Worm (Caenorhabditis elegans): Measurements from ENCODE around the gene srlf-22.

The srlf-22 gene

DNA sequence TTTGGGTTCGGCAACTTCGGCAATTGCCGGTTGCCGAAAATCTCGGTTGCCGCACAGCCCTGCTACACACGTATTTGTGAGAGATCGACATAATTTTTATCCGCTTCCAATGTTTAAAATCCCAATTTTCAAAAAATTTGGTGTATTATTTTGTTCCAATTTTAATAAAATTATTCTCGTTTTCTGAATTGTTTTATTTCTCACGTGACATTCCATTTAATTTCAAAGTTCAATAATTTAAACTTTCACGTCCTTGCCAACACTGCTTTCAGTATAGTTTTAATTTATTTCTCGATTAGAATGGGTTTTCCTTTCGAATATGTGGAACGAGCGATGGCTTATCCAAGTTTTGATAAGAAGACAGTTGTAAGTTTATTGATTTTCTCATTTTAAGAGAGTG is 34.4 kb upstream of the srlf-22 start, which contains the start of gene K09C6.2:
TSS of gene K09C6.2 (plus strand) at position 301 of the 400 bp plus-strand sequence.
- TF ChIP-seq madf-8 (GFP tag; conservative IDR thresholded peaks at IDR 0.05) (no peak), sea-2 (GFP tag; IDR thresholded peaks at IDR 0.05) (no peak), lin-40 (tag; optimal IDR thresholded peaks at IDR 0.05) (no peak), sptf-2 (GFP tag; optimal IDR thresholded peaks at IDR 0.05) (no peak), nhr-80 (tag; optimal IDR thresholded peaks at IDR 0.05) (no peak), T07F8.4 (tag; optimal IDR thresholded peaks at IDR 0.05) (no peak), F55B11.4 (tag; optimal IDR thresholded peaks at IDR 0.05; ENCODE audit: borderline replicate concordance, insufficient read depth) (no peak), tbx-9 (tag; optimal IDR thresholded peaks at IDR 0.05; ENCODE audit: borderline replicate concordance) (no peak), snpc-3.4 (tag; optimal IDR thresholded peaks at IDR 0.05) (no peak), ztf-25 (GFP tag; IDR thresholded peaks at IDR 0.05) (no peak), athp-1 (tag; optimal IDR thresholded peaks at IDR 0.05) (no peak), die-1 (tag; optimal IDR thresholded peaks at IDR 0.05) (no peak), cebp-1 (GFP tag; IDR thresholded peaks at IDR 0.05) (no peak), cebp-1 (tag; optimal IDR thresholded peaks at IDR 0.05) (no peak), F49E8.2 (tag; optimal IDR thresholded peaks at IDR 0.05; ENCODE audit: insufficient read depth) (no peak), K11D2.4 (GFP tag; IDR thresholded peaks at IDR 0.05) (no peak), xnd-1 (tag; optimal IDR thresholded peaks at IDR 0.05) (no peak)

DNA sequence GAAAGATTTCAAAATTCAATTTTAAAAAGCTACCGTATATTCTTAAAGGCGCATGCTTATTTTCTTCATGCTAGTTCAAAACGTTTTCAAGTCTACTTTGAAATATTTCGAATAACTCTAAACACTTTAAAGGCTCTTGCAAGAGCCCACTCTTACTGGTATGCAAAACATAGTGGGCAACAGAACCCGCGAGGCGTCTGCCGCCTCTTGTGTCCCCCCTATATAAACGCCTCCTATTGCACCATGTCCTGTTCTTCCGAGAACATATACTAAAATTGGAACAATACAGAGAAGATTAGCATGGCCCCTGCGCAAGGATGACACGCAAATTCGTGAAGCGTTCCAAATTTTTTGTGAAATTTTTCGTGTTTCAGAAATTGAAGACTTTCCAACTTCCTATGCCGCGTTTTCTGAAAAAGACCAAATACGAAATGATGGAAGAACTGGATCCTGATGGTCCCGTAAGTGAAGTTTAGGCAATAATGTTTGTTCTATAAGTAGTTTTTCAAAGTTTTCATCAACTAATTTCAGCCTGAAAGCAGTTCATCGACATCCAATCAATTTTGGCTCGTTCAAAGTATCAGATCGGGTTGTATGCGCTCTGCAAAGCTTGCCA is 32.0 kb upstream of the srlf-22 start:
- TF ChIP-seq lag-1 (GFP tag; IDR thresholded peaks at IDR 0.05) (no peak), Y67H2A.10 (GFP tag; conservative IDR thresholded peaks at IDR 0.05) (no peak), nhr-80 (tag; optimal IDR thresholded peaks at IDR 0.05) (no peak), efl-1 (GFP tag; optimal IDR thresholded peaks at IDR 0.05) (no peak), athp-1 (tag; optimal IDR thresholded peaks at IDR 0.05) (no peak), dpff-1 (tag; optimal IDR thresholded peaks at IDR 0.05) (no peak), mcd-1 (GFP tag; IDR thresholded peaks at IDR 0.05) (peak; percentile 69), lin-26 (GFP tag; IDR thresholded peaks at IDR 0.05) (peak; percentile 83), hsf-1 (GFP tag; IDR thresholded peaks at IDR 0.05) (peak; percentile 66; the same call in 1 of the 2 replicates), K12H6.12 (tag; optimal IDR thresholded peaks at IDR 0.05) (no peak), him-1 (tag; optimal IDR thresholded peaks at IDR 0.05) (peak; percentile 85), dpl-1 (GFP tag; optimal IDR thresholded peaks at IDR 0.05) (no peak), akir-1 (GFP tag; optimal IDR thresholded peaks at IDR 0.05) (no peak), snpc-4 (GFP tag; optimal IDR thresholded peaks at IDR 0.05) (peak; percentile 88), snpc-4 (tag; optimal IDR thresholded peaks at IDR 0.05) (peak; percentile 89 to 99 (median 93)), zim-3 (tag; optimal IDR thresholded peaks at IDR 0.05) (no peak), nfyb-1 (GFP tag; IDR thresholded peaks at IDR 0.05) (no peak), T07F8.4 (tag; optimal IDR thresholded peaks at IDR 0.05) (no peak), B0336.3 (GFP tag; IDR thresholded peaks at IDR 0.05) (no peak), F57C9.4 (tag; optimal IDR thresholded peaks at IDR 0.05) (no peak), F33H1.4 (GFP tag; IDR thresholded peaks at IDR 0.05) (0 out of 2 replicates have a peak, but pooled peaks have one; percentile 17), F10E7.11 (tag; optimal IDR thresholded peaks at IDR 0.05) (no peak), ceh-40 (GFP tag; IDR thresholded peaks at IDR 0.05) (no peak), F22D6.2 (tag; optimal IDR thresholded peaks at IDR 0.05) (no peak), hlh-12 (tag; optimal IDR thresholded peaks at IDR 0.05) (no peak), B0261.1 (tag; optimal IDR thresholded peaks at IDR 0.05) (peak; percentile 55), F57A8.1 (GFP tag; optimal IDR thresholded peaks at IDR 0.05) (no peak), mel-28 (tag; optimal IDR thresholded peaks at IDR 0.05; ENCODE audit: borderline replicate concordance) (no peak), gei-17 (GFP tag; optimal IDR thresholded peaks at IDR 0.05) (no peak), attf-5 (GFP tag; optimal IDR thresholded peaks at IDR 0.05) (no peak), hrde-1 (tag; optimal IDR thresholded peaks at IDR 0.05; ENCODE audit: borderline replicate concordance) (no peak), ztf-22 (GFP tag; optimal IDR thresholded peaks at IDR 0.05) (no peak), ekl-4 (GFP tag; IDR thresholded peaks at IDR 0.05) (peak; percentile 38; the same call in 1 of the 2 replicates)
